Worm (Caenorhabditis elegans) whole organism, young adult: ENCODE data around the gene gcy-27.

ENCODE experiments used
- Y53G8AR.9 ChIP-seq: fragments of 200-800 bp; sonication (Bioruptor generic); conservative IDR thresholded peaks from 2 replicates; pipeline ENCODE4 v1.3.6; 2022; ENCODE audit warnings: missing genetic modification reagents, missing genetic modification characterization, missing compliant biosample characterization
- ama-1 ChIP-seq, 3 experiments: fragments of 150-350 bp in 1 of 3; sonication (generic microtip) in 2 of 3; optimal IDR thresholded peaks; 2 replicates each; lab custom pipeline; 2014 to 2018; ENCODE audit warnings: missing biosample characterization in 2 of 3, missing genetic modification characterization in 2 of 3, missing genetic modification reagents in 2 of 3
- aptf-3 ChIP-seq: fragments of 200-800 bp; sonication (Bioruptor generic); IDR thresholded peaks from 2 replicates; pipeline ENCODE4 v1.3.6; 2022; ENCODE audit warnings: missing genetic modification characterization, missing compliant biosample characterization
- ceh-58 ChIP-seq: fragments of 200-800 bp; sonication (Bioruptor generic); IDR thresholded peaks from 2 replicates; pipeline ENCODE4 v1.3.6; 2022; ENCODE audit warnings: missing genetic modification characterization, missing compliant biosample characterization
- dpff-1 ChIP-seq: sonication (generic microtip); optimal IDR thresholded peaks from 2 replicates; lab custom pipeline; 2017; ENCODE audit warnings: mild to moderate bottlenecking, missing genetic modification characterization, missing compliant biosample characterization
- him-1 ChIP-seq: sonication (generic microtip); optimal IDR thresholded peaks from 2 replicates; lab custom pipeline; 2016; ENCODE audit warnings: missing genotype, missing genetic modification reagents, missing genetic modification characterization, missing compliant biosample characterization
- nhr-27 ChIP-seq: fragments of 200-800 bp; sonication (Bioruptor generic); optimal IDR thresholded peaks from 2 replicates; lab custom pipeline; 2018; ENCODE audit warnings: mild to moderate bottlenecking, missing genetic modification characterization, moderate library complexity, missing compliant biosample characterization
- tbx-9 ChIP-seq: sonication (generic microtip); optimal IDR thresholded peaks from 2 replicates; lab custom pipeline; 2016; ENCODE audit warnings: borderline replicate concordance, missing genetic modification characterization, inconsistent platforms, missing compliant biosample characterization

DNA sequence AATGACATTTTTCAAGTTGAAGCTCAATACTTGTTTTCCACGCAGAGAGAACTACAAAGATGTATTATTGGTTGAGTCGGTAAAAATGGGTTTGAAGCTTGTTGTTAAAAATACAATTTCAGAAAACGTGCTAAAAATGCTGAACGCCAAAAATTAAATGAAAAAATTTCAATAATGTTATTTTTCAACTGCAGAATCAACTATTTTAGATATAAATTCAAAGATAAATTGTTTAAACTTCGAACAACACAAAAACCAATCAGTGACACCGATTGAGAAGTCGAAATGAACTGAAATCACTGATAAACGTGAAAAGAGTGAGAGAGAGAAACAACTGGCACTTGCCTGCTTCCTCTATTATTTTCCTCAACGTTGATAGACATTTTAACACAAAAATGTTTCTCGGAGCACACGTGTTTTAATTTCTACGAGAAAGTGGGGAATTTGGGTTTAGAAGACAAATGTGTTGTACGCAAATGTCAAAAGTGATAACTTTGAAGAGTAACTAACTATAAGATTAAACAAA lies 48.9 kb downstream of the gcy-27 start, which contains the start of gene T02D1.8:
- TF ChIP-seq Y53G8AR.9 (no peak), him-1 (tag; lab: Kevin White, UChicago) (no peak), tbx-9 (tag; lab: Kevin White, UChicago) (no peak), nhr-27 (tag; lab: Kevin White, UChicago) (no peak), ama-1 (optimal IDR thresholded peaks at IDR 0.05; lab: Kevin White, UChicago) (no peak), ama-1 (GFP tag; optimal IDR thresholded peaks at IDR 0.05; lab: Kevin White, UChicago) (no peak), dpff-1 (no peak), aptf-3 (GFP tag; lab: Robert Waterston, UW) (no peak), ceh-58 (GFP tag; lab: Robert Waterston, UW) (no peak)
